Fruit fly (Drosophila melanogaster): ENCODE data around the gene CG15172.

DNA sequence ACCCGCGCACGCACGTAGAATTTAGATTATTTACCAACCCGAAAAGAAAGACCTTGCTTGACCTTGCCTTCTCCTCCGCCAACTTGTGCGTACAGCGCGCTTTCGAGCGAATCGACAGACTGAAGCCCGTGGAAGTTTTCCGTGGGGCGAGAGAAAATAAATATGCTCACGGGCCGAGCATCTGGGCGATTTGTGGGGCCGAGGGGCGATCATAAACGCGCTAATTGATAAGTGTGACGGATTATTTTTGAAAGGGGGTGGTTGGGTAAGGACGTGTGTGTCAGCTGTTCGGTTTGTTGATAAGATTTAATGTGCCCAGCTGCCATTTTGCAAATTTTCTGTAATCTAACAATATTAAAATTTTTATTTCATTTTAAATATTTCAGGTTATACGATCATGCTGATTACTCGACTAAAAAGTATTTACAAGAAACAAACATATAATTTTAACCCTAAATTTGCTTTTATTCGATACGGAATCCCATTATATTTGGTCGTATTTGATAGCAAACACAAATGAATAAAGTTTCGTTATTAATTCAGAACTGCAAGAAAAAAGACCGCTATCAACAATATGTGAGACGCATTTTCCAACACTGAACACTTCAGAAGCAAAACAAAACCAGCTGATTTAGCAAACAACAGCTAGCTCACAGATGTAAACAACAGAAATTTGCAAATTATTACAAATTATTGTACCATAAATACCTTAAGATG lies 48.0 kb upstream of the CG15172 start, which contains the start of the genes L2HGDH and CG10431:
- TF ChIP-seq psq (optimal IDR thresholded peaks at IDR 0.05) (no peak), usp (GFP tag; optimal IDR thresholded peaks at IDR 0.05) (no peak), EcR (GFP tag; optimal IDR thresholded peaks at IDR 0.05) (no peak)
